Worm (Caenorhabditis elegans): ENCODE measurements around the gene pgph-2.
"Not testable (repeated sequence)": the region's sequence is repeated elsewhere in the genome, so short reads cannot be mapped to it uniquely, and the experiment has no call there.

The pgph-2 gene

ce11 chrV:5746237-5746636 is 18.7 kb upstream of the pgph-2 start:
- TF ChIP-seq dmd-4 (tag; optimal IDR thresholded peaks at IDR 0.05) (no peak), ztf-4 (tag; optimal IDR thresholded peaks at IDR 0.05) (no peak), unc-55 (GFP tag; optimal IDR thresholded peaks at IDR 0.05) (no peak), nhr-23 (tag; optimal IDR thresholded peaks at IDR 0.05) (no peak), peb-1 (tag; optimal IDR thresholded peaks at IDR 0.05) (no peak), snpc-4 (tag; optimal IDR thresholded peaks at IDR 0.05) (no peak), mbf-1 (tag; optimal IDR thresholded peaks at IDR 0.05) (no peak), nhr-10 (tag; optimal IDR thresholded peaks at IDR 0.05) (no peak), nhr-237 (tag; optimal IDR thresholded peaks at IDR 0.05) (no peak), egl-27 (tag; optimal IDR thresholded peaks at IDR 0.05) (no peak), Y55F3AM.14 (GFP tag; optimal IDR thresholded peaks at IDR 0.05) (no peak), nhr-25 (tag; optimal IDR thresholded peaks at IDR 0.05) (no peak), elt-3 (tag; optimal IDR thresholded peaks at IDR 0.05) (no peak), C34F6.9 (tag; optimal IDR thresholded peaks at IDR 0.05) (no peak), alr-1 (tag; optimal IDR thresholded peaks at IDR 0.05) (no peak), blmp-1 (tag; optimal IDR thresholded peaks at IDR 0.05; ENCODE audit: insufficient read depth) (no peak), lin-11 (tag; optimal IDR thresholded peaks at IDR 0.05) (no peak), nhr-12 (tag; optimal IDR thresholded peaks at IDR 0.05) (no peak), sem-4 (tag; optimal IDR thresholded peaks at IDR 0.05) (no peak), ceh-16 (tag; optimal IDR thresholded peaks at IDR 0.05) (no peak)

DNA sequence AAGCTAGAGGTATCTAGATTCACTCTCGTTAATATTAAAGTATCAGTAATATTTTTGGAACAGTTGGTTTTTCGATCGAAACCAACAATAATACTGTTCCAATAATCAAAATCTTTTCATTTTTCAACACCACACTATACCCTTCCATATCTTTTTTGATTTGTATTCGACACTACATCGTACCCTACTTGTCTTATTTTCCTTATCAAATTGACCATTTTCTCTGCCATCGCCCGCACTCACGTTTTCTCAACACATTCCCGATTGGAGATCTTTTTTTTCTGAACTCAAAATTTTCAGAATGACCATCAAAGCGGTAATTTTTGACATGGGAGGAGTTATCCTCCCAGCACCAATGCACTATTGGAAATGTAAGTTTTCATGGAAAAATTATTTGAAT is 17.4 kb upstream of the pgph-2 start, which contains the start of gene acds-10:
acds-10 (plus strand) TSS at position 301 of the 400 bp plus-strand sequence.
- TF ChIP-seq nhr-11 (tag; optimal IDR thresholded peaks at IDR 0.05), result no peak
- peak; percentile 6 for TF ChIP-seq fos-1 (tag; optimal IDR thresholded peaks at IDR 0.05)
- TF ChIP-seq mab-5 (tag; optimal IDR thresholded peaks at IDR 0.05), result no peak
- TF ChIP-seq nhr-237 (tag; optimal IDR thresholded peaks at IDR 0.05), result no peak

DNA sequence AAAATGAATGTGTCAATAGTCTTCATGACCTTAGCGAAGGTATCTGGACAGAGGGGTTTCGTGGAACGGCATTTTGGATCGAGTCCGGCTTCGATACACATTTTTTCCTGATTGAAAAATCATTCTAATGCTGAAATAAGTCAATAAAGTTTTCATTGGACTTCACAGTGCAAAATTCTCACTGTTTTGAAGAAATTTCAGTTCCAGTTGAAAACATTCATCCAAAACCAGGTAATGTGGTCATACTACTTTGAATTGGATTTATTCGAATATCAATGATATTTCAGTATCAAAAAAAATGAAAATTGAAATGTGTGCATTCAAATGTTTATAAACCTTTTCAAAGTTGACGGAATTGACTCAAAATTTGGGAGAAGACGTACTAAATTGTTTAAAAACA is 11.5 kb upstream of the pgph-2 start, which contains the start of gene pgph-1:
pgph-1 (minus strand) TSS at position 101 of the 400 bp plus-strand sequence.
- TF ChIP-seq C34F6.9 (tag; optimal IDR thresholded peaks at IDR 0.05) (no peak), gmeb-1 (tag; optimal IDR thresholded peaks at IDR 0.05) (no peak), nhr-25 (tag; optimal IDR thresholded peaks at IDR 0.05) (no peak), mab-5 (tag; optimal IDR thresholded peaks at IDR 0.05) (no peak), ceh-82 (tag; optimal IDR thresholded peaks at IDR 0.05) (no peak), nhr-129 (tag; optimal IDR thresholded peaks at IDR 0.05) (no peak), fos-1 (tag; optimal IDR thresholded peaks at IDR 0.05) (no peak), ZK546.5 (tag; optimal IDR thresholded peaks at IDR 0.05) (no peak), mbf-1 (tag; optimal IDR thresholded peaks at IDR 0.05) (no peak)

ce11 chrV:5755203-5755693 is 9.7 kb upstream of the pgph-2 start, which contains the start of gene K09H11.11:
TSS of gene K09H11.11 (minus strand) at chrV:5755253.
- TF ChIP-seq F13H6.1, ztf-4, nhr-21 (tag; optimal IDR thresholded peaks at IDR 0.05): not testable (repeated sequence)

ce11 chrV:5756193-5756592 is 8.7 kb upstream of the pgph-2 start, which contains the start of gene C53A3.3:
TSS of gene C53A3.3 (plus strand) at chrV:5756493.
- TF ChIP-seq blmp-1 (tag; optimal IDR thresholded peaks at IDR 0.05; ENCODE audit: insufficient read depth) (no peak), ceh-82 (tag; optimal IDR thresholded peaks at IDR 0.05) (no peak), C34F6.9 (tag; optimal IDR thresholded peaks at IDR 0.05) (no peak), ama-1 (optimal IDR thresholded peaks at IDR 0.05) (no peak), ZK546.5 (tag; optimal IDR thresholded peaks at IDR 0.05) (no peak), lin-39 (tag; optimal IDR thresholded peaks at IDR 0.05) (no peak), fos-1 (tag; optimal IDR thresholded peaks at IDR 0.05) (no peak), zag-1 (tag; optimal IDR thresholded peaks at IDR 0.05) (no peak), ceh-16 (tag; optimal IDR thresholded peaks at IDR 0.05) (no peak), unc-62 (GFP tag; optimal IDR thresholded peaks at IDR 0.05) (no peak), nhr-237 (tag; optimal IDR thresholded peaks at IDR 0.05) (no peak)

DNA sequence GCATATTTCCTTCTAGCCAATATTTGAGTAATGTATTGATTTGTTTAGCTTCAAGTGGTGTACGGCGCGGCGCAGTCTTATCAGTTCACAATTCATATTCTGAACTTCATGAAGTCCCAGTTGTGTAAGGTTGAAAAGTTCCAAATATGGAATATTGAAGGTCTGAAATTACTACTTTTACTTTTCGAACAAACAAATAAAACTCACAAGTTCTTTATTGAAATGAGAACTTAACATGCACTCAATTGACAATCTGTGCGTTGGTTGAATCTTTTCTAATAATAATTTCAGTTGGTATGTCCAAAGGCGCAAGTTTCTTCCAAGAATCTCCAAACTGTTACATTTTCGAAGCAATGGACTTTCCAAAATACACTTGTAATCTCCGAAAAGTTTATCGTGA is 6.1 kb upstream of the pgph-2 start, which contains the start of gene C53A3.4:
C53A3.4 (minus strand) TSS at position 101 of the 400 bp plus-strand sequence.
- no peak for TF ChIP-seq sem-4 (tag; optimal IDR thresholded peaks at IDR 0.05)
- no peak for TF ChIP-seq nhr-23 (tag; optimal IDR thresholded peaks at IDR 0.05)
- no peak for TF ChIP-seq sma-9 (GFP tag; optimal IDR thresholded peaks at IDR 0.05)
- no peak for TF ChIP-seq sma-9 (tag; optimal IDR thresholded peaks at IDR 0.05)
- TF ChIP-seq ama-1 (optimal IDR thresholded peaks at IDR 0.05), result no peak
- TF ChIP-seq nhr-12 (tag; optimal IDR thresholded peaks at IDR 0.05), result no peak
- no peak for TF ChIP-seq crh-2 (tag; optimal IDR thresholded peaks at IDR 0.05)
- no peak for TF ChIP-seq aly-2 (tag; optimal IDR thresholded peaks at IDR 0.05)
